Fruit fly (Drosophila melanogaster) whole organism, pupa: ENCODE data around the gene dlg1.

Experiments used
- CG10348 ChIP-seq: fragments of 200-800 bp; sonication (Bioruptor generic); IDR thresholded peaks from 2 replicates; pipeline ENCODE4 v1.3.6; 2022; ENCODE audit warnings: missing biosample characterization, missing genetic modification characterization
- CG12605 ChIP-seq: fragments of 200-800 bp; sonication (Bioruptor generic); IDR thresholded peaks from 2 replicates; pipeline ENCODE4 v1.3.6; 2022; ENCODE audit warnings: missing biosample characterization, missing genetic modification characterization
- CG14655 ChIP-seq: fragments of 200-800 bp; sonication (Bioruptor generic); optimal IDR thresholded peaks from 3 replicates; lab custom pipeline; 2017; ENCODE audit warnings: mild to moderate bottlenecking, missing biosample characterization, missing genetic modification reagents, missing genetic modification characterization
- CG4496 ChIP-seq: fragments of 200-800 bp; sonication (Bioruptor generic); IDR thresholded peaks from 3 replicates; pipeline ENCODE4 v1.3.6; 2022; ENCODE audit warnings: missing biosample characterization, missing genetic modification characterization
- CG9948 ChIP-seq: fragments of 200-800 bp; sonication (Bioruptor generic); optimal IDR thresholded peaks from 2 replicates; lab custom pipeline; 2018; ENCODE audit warnings: missing biosample characterization, mild to moderate bottlenecking, missing genetic modification characterization, moderate library complexity
- D1 ChIP-seq: fragments of 200-800 bp; sonication (Bioruptor generic); optimal IDR thresholded peaks from 2 replicates; lab custom pipeline; 2018; ENCODE audit warnings: missing biosample characterization, mild to moderate bottlenecking, missing genetic modification characterization, moderate library complexity
- EcR ChIP-seq: fragments of 200-800 bp; sonication (Bioruptor generic); optimal IDR thresholded peaks from 3 replicates; lab custom pipeline; 2019; ENCODE audit warnings: missing biosample characterization, missing genetic modification characterization, mild to moderate bottlenecking, moderate library complexity, missing genetic modification reagents
- Ets98B ChIP-seq: fragments of 200-800 bp; sonication (Bioruptor generic); IDR thresholded peaks from 2 replicates; pipeline ENCODE4 v1.3.6; 2022; ENCODE audit warnings: missing biosample characterization, missing genetic modification characterization
- Snoo ChIP-seq: fragments of 200-800 bp; sonication (Bioruptor generic); optimal IDR thresholded peaks from 3 replicates; lab custom pipeline; 2017; ENCODE audit warnings: missing biosample characterization, mild to moderate bottlenecking, missing genetic modification characterization, inconsistent platforms
- fd96Ca ChIP-seq: fragments of 200-800 bp; sonication (Bioruptor generic); IDR thresholded peaks from 3 replicates; pipeline ENCODE4 v1.3.6; 2022; ENCODE audit warnings: missing biosample characterization, missing genetic modification characterization

dm6 chrX:11350505-11351327 lies 18.7 kb upstream of the dlg1 start, which contains the start of gene CG1737:
- TF ChIP-seq CG10348 (GFP tag; lab: Robert Waterston, UW), result no peak
- TF ChIP-seq D1 (tag; lab: Kevin White, UChicago), result no peak
- TF ChIP-seq fd96Ca (GFP tag; lab: Robert Waterston, UW), result no peak
- no peak for TF ChIP-seq CG12605 (GFP tag; lab: Robert Waterston, UW)
- TF ChIP-seq Snoo (tag; lab: Kevin White, UChicago), result no peak
- no peak for TF ChIP-seq CG9948 (tag; lab: Kevin White, UChicago)
- peak; percentile 11; the same call in 1 of the 3 replicates for TF ChIP-seq CG4496 (GFP tag; lab: Robert Waterston, UW)
- TF ChIP-seq Ets98B, result peak; percentile 47
- TF ChIP-seq EcR (GFP tag; lab: Kevin White, UChicago), result no peak
- no peak for TF ChIP-seq CG14655 (GFP tag; lab: Kevin White, UChicago)
